Worm (Caenorhabditis elegans): ENCODE results near the gene crh-1.
A peak's percentile ranks its signal among the peaks of the same experiment; 100 is the strongest.

crh-1 gene

DNA sequence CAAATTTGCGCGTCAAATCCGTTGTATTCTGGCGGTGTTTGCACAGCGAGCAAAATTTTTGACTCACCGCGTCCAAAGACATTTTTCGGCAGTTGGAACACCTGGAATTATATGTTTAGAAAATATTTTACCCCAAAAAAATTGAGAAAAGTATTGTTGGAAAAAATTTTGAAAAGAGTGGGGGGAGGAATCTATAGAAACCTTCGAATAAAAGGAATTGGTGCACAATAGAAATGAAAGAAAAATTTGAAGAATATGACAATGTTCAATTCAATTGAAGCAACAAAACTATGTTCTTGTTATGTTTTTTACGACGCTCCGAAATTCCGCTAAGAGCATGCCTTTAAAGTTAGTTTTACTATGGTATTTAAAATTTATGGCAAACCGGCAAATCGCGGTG, 28.2 kb upstream of the crh-1 start, which contains the start of gene Y66A7A.7:
Gene Y66A7A.7, minus strand, starts transcription at position 101 of the 400 bp plus-strand sequence.
- TF ChIP-seq unc-62 (GFP tag; optimal IDR thresholded peaks at IDR 0.05) = no peak
- no peak for TF ChIP-seq mab-9 (GFP tag; IDR thresholded peaks at IDR 0.05)
- TF ChIP-seq unc-30 (tag; optimal IDR thresholded peaks at IDR 0.05) = no peak
- TF ChIP-seq tbx-2 (tag; optimal IDR thresholded peaks at IDR 0.05) = no peak
- TF ChIP-seq alr-1 (tag; optimal IDR thresholded peaks at IDR 0.05; ENCODE audit: borderline replicate concordance) = no peak
- TF ChIP-seq rnt-1 (tag; optimal IDR thresholded peaks at IDR 0.05) = no peak
- TF ChIP-seq ceh-90 (tag; optimal IDR thresholded peaks at IDR 0.05) = no peak
- TF ChIP-seq skn-1 (tag; optimal IDR thresholded peaks at IDR 0.05) = no peak
- no peak for TF ChIP-seq mep-1 (tag; optimal IDR thresholded peaks at IDR 0.05)
- no peak for TF ChIP-seq nhr-20 (tag; optimal IDR thresholded peaks at IDR 0.05)
- TF ChIP-seq ceh-8 (GFP tag; optimal IDR thresholded peaks at IDR 0.05) = no peak
- no peak for TF ChIP-seq ceh-82 (tag; optimal IDR thresholded peaks at IDR 0.05)
- no peak for TF ChIP-seq nhr-77 (tag; optimal IDR thresholded peaks at IDR 0.05)
- TF ChIP-seq lin-13 (GFP tag; optimal IDR thresholded peaks at IDR 0.05) = no peak

DNA sequence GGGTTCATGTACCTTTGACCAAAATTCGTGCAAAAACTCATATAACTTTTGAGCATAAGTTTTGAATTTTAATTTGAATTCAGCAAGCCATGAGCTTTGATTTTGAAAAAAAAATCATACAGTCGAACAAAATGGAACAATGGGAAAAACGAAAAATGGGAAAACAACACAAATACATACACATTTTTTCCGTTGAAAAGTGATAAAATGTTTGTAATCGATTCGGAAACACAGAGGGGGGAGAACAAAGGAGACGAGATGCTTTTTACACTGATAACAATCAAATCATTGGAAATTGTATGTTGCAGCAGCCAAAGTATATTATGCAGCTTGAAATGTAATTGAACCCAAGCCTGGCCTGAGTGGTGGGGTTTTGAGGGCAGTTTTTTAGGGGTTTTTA, 26.5 kb upstream of the crh-1 start:
- TF ChIP-seq sox-4 (tag; optimal IDR thresholded peaks at IDR 0.05) (no peak), lir-3 (tag; optimal IDR thresholded peaks at IDR 0.05; ENCODE audit: poor library complexity) (no peak), nhr-84 (tag; optimal IDR thresholded peaks at IDR 0.05) (no peak), mab-9 (GFP tag; IDR thresholded peaks at IDR 0.05) (no peak), lin-35 (GFP tag; optimal IDR thresholded peaks at IDR 0.05) (no peak), pqm-1 (tag; optimal IDR thresholded peaks at IDR 0.05) (no peak), egl-27 (tag; optimal IDR thresholded peaks at IDR 0.05) (no peak), fkh-4 (tag; optimal IDR thresholded peaks at IDR 0.05; ENCODE audit: borderline replicate concordance) (no peak), swsn-7 (tag; optimal IDR thresholded peaks at IDR 0.05) (no peak), egl-13 (tag; optimal IDR thresholded peaks at IDR 0.05) (no peak), lin-39 (tag; optimal IDR thresholded peaks at IDR 0.05) (no peak), ztf-4 (tag; optimal IDR thresholded peaks at IDR 0.05) (no peak), sptf-1 (tag; optimal IDR thresholded peaks at IDR 0.05) (no peak), lin-14 (GFP tag; optimal IDR thresholded peaks at IDR 0.05) (no peak), vab-15 (tag; optimal IDR thresholded peaks at IDR 0.05) (no peak), unc-130 (tag; optimal IDR thresholded peaks at IDR 0.05) (no peak), tlp-1 (tag; optimal IDR thresholded peaks at IDR 0.05) (no peak), elt-2 (tag; optimal IDR thresholded peaks at IDR 0.05) (no peak), ztf-11 (tag; optimal IDR thresholded peaks at IDR 0.05) (no peak)

DNA sequence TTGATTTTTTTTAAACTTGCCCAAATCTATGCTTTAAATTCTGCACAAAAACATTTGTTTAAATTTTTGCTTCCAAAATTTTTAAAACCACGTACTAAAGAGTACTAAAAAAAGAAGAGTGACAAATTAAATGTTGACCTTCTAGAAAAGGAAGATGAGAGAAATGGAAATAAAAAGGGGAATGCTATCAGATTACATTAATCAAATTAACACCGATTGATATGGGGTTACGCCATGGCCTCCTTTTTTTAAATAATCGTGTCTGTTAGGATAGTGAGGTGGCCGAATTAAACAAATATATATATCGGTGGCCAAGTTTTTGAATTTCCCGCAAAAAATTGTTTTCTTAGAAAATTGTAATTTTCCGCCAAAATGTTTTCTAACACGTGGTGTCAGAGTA, 25.2 kb upstream of the crh-1 start:
- TF ChIP-seq zip-4 (GFP tag; optimal IDR thresholded peaks at IDR 0.05) (no peak), elt-3 (tag; optimal IDR thresholded peaks at IDR 0.05) (peak in 1 of 6 experiments; percentile 77), blmp-1 (tag; optimal IDR thresholded peaks at IDR 0.05) (peak; percentile 25), nhr-90 (tag; optimal IDR thresholded peaks at IDR 0.05; ENCODE audit: poor library complexity) (no peak)

DNA sequence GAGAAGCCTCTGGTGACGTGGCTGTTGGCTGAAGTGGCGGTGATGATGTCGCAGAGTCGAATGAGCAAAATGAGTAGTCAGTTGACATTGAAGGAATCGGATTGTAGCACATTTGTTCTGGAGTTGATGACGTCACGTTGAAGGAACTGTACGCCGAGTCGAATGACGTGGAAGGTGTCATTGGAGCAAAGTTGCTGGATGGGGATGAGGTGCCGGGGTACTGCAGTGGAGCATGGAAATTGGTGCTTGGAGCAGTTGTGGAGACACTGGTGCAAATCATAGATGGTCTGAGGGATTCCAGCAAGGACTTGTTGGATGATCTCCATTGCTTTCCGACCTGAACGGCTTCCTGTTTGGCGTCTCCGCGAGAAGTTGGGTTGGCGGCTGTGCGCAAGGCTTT, 24.1 kb upstream of the crh-1 start:
- no peak for TF ChIP-seq snpc-4 (tag; optimal IDR thresholded peaks at IDR 0.05)
- no peak for TF ChIP-seq unc-30 (tag; optimal IDR thresholded peaks at IDR 0.05)
- TF ChIP-seq ztf-4 (tag; optimal IDR thresholded peaks at IDR 0.05) = no peak
- TF ChIP-seq efl-1 (optimal IDR thresholded peaks at IDR 0.05) = no peak
- no peak for TF ChIP-seq efl-1 (GFP tag; optimal IDR thresholded peaks at IDR 0.05 in 1 of 2)

All from whole organism, L1 larva.